Worm (Caenorhabditis elegans) whole organism, L1 larva: ENCODE measurements around the gene F29C12.6.

Experiments
- blmp-1 ChIP-seq: fragments of 150-350 bp; optimal IDR thresholded peaks from 2 replicates; lab custom pipeline; 2014; ENCODE audit warnings: missing biosample characterization, missing genetic modification characterization
- ceh-63 ChIP-seq: fragments of 200-800 bp; sonication (Bioruptor generic); optimal IDR thresholded peaks from 2 replicates; lab custom pipeline; 2018; ENCODE audit warnings: mild to moderate bottlenecking, missing genetic modification characterization, missing compliant biosample characterization
- elt-3 ChIP-seq, 6 experiments: fragments of 150-350 bp in 1 of 6; sonication (generic microtip); optimal IDR thresholded peaks; 2 replicates each; lab custom pipeline; 2017 to 2018; ENCODE audit warnings: missing biosample characterization in 6 of 6, missing genetic modification characterization in 6 of 6, inconsistent platforms in 1 of 6
- hlh-4 ChIP-seq: sonication (generic microtip); optimal IDR thresholded peaks from 2 replicates; lab custom pipeline; 2016; ENCODE audit warnings: mild to moderate bottlenecking, missing genetic modification characterization, missing compliant biosample characterization
- mef-2 ChIP-seq: fragments of 150-350 bp; optimal IDR thresholded peaks from 2 replicates; lab custom pipeline; 2014; ENCODE audit warnings: missing biosample characterization, missing genetic modification characterization
- snpc-4 ChIP-seq: fragments of 150-350 bp; optimal IDR thresholded peaks from 2 replicates; lab custom pipeline; 2014; ENCODE audit warnings: missing biosample characterization, missing genetic modification characterization

The F29C12.6 gene

ce11 chrII:13170696-13171095 is 41.0 kb downstream of the F29C12.6 start:
- TF ChIP-seq blmp-1 (peak; percentile 10), snpc-4 (tag; lab: Kevin White, UChicago) (no peak)

ce11 chrII:13174435-13174834 is 44.7 kb downstream of the F29C12.6 start:
- TF ChIP-seq blmp-1 (peak; percentile 25), mef-2 (tag; lab: Kevin White, UChicago) (no peak), elt-3 (tag; optimal IDR thresholded peaks at IDR 0.05; lab: Kevin White, UChicago) (no peak), ceh-63 (GFP tag; lab: Kevin White, UChicago) (no peak), hlh-4 (tag; lab: Kevin White, UChicago) (no peak)
- TF ChIP-seq, all 84 proteins: peak for 1
